Worm (Caenorhabditis elegans): ENCODE data around the gene F09C8.2.

Gene F09C8.2

ce11 chrX:16160924-16161323 lies 14.1 kb upstream of the F09C8.2 start:
- TF ChIP-seq ztf-11 (tag; optimal IDR thresholded peaks at IDR 0.05), result no peak

ce11 chrX:16159359-16159758 lies 12.5 kb upstream of the F09C8.2 start:
- TF ChIP-seq efl-1 (optimal IDR thresholded peaks at IDR 0.05), result no peak
- peak in 1 of 2 experiments; percentile 62 for TF ChIP-seq efl-1 (GFP tag; optimal IDR thresholded peaks at IDR 0.05 in 1 of 2)
- no peak for TF ChIP-seq vab-15 (tag; optimal IDR thresholded peaks at IDR 0.05)
- peak; percentile 22 for TF ChIP-seq nhr-71 (tag; optimal IDR thresholded peaks at IDR 0.05)
- TF ChIP-seq lin-14 (GFP tag; optimal IDR thresholded peaks at IDR 0.05), result peak; percentile 24
- peak; percentile 0 for TF ChIP-seq elt-2 (tag; optimal IDR thresholded peaks at IDR 0.05)
- TF ChIP-seq zip-4 (GFP tag; optimal IDR thresholded peaks at IDR 0.05), result no peak
- TF ChIP-seq dsc-1 (tag; optimal IDR thresholded peaks at IDR 0.05), result peak; percentile 65
- TF ChIP-seq skn-1 (tag; optimal IDR thresholded peaks at IDR 0.05), result peak; percentile 92
- TF ChIP-seq grh-1 (GFP tag; IDR thresholded peaks at IDR 0.05), result no peak
- no peak for TF ChIP-seq fkh-10 (GFP tag; optimal IDR thresholded peaks at IDR 0.05)
- TF ChIP-seq unc-130 (tag; optimal IDR thresholded peaks at IDR 0.05), result no peak
- TF ChIP-seq nhr-20 (tag; optimal IDR thresholded peaks at IDR 0.05), result peak; percentile 3
- no peak for TF ChIP-seq pag-3 (tag; optimal IDR thresholded peaks at IDR 0.05; ENCODE audit: borderline replicate concordance, insufficient read depth)
- no peak for TF ChIP-seq nhr-237 (tag; optimal IDR thresholded peaks at IDR 0.05)
- TF ChIP-seq mab-9 (GFP tag; IDR thresholded peaks at IDR 0.05), result no peak

- no peak for TF ChIP-seq nhr-237 (tag; optimal IDR thresholded peaks at IDR 0.05)
- TF ChIP-seq tbx-2 (tag; optimal IDR thresholded peaks at IDR 0.05), result no peak
- no peak for TF ChIP-seq pag-3 (tag; optimal IDR thresholded peaks at IDR 0.05; ENCODE audit: borderline replicate concordance, insufficient read depth)
- TF ChIP-seq C04F5.9 (tag; optimal IDR thresholded peaks at IDR 0.05), result no peak
- TF ChIP-seq skn-1 (tag; optimal IDR thresholded peaks at IDR 0.05), result no peak
- no peak for TF ChIP-seq zip-4 (GFP tag; optimal IDR thresholded peaks at IDR 0.05)
- TF ChIP-seq aly-2 (tag; optimal IDR thresholded peaks at IDR 0.05), result no peak
- TF ChIP-seq hpl-2 (GFP tag; optimal IDR thresholded peaks at IDR 0.05), result no peak
- no peak for TF ChIP-seq mab-9 (GFP tag; IDR thresholded peaks at IDR 0.05)
- TF ChIP-seq ets-5 (GFP tag; IDR thresholded peaks at IDR 0.05), result no peak
- no peak for TF ChIP-seq grh-1 (GFP tag; IDR thresholded peaks at IDR 0.05)
- TF ChIP-seq mef-2 (tag; optimal IDR thresholded peaks at IDR 0.05), result no peak
- TF ChIP-seq pax-3 (tag; optimal IDR thresholded peaks at IDR 0.05), result no peak
- TF ChIP-seq unc-30 (tag; optimal IDR thresholded peaks at IDR 0.05), result no peak
- TF ChIP-seq vab-15 (tag; optimal IDR thresholded peaks at IDR 0.05), result no peak
- no peak for TF ChIP-seq irx-1 (tag; optimal IDR thresholded peaks at IDR 0.05)
- no peak for TF ChIP-seq ama-1 (optimal IDR thresholded peaks at IDR 0.05)
- no peak for TF ChIP-seq lin-14 (GFP tag; optimal IDR thresholded peaks at IDR 0.05)
- TF ChIP-seq nhr-76 (tag; optimal IDR thresholded peaks at IDR 0.05), result no peak
- no peak for TF ChIP-seq alr-1 (tag; optimal IDR thresholded peaks at IDR 0.05; ENCODE audit: borderline replicate concordance)
Observed at ce11 chrX:16157499-16157898, 10.7 kb upstream of the F09C8.2 start.

- TF ChIP-seq isw-1 (GFP tag; IDR thresholded peaks at IDR 0.05) (no peak), hpl-2 (GFP tag; optimal IDR thresholded peaks at IDR 0.05) (no peak), rnt-1 (tag; optimal IDR thresholded peaks at IDR 0.05) (peak; percentile 27), pqm-1 (tag; optimal IDR thresholded peaks at IDR 0.05) (no peak), C16A3.4 (tag; optimal IDR thresholded peaks at IDR 0.05) (peak; percentile 19), ceh-88 (GFP tag; IDR thresholded peaks at IDR 0.05) (no peak), tlp-1 (tag; optimal IDR thresholded peaks at IDR 0.05) (no peak), xbp-1 (tag; optimal IDR thresholded peaks at IDR 0.05) (no peak), fkh-4 (tag; optimal IDR thresholded peaks at IDR 0.05; ENCODE audit: borderline replicate concordance) (no peak), sptf-1 (tag; optimal IDR thresholded peaks at IDR 0.05) (no peak), C04F5.9 (tag; optimal IDR thresholded peaks at IDR 0.05) (no peak), egl-27 (tag; optimal IDR thresholded peaks at IDR 0.05) (no peak), ets-5 (GFP tag; IDR thresholded peaks at IDR 0.05) (no peak), jun-1 (tag; optimal IDR thresholded peaks at IDR 0.05) (no peak), lin-14 (GFP tag; optimal IDR thresholded peaks at IDR 0.05) (peak; percentile 80), nhr-71 (tag; optimal IDR thresholded peaks at IDR 0.05) (peak; percentile 35), ama-1 (optimal IDR thresholded peaks at IDR 0.05) (no peak), lsy-2 (tag; optimal IDR thresholded peaks at IDR 0.05) (peak in 1 of 2 experiments; percentile 10), zag-1 (tag; optimal IDR thresholded peaks at IDR 0.05) (no peak), pag-3 (tag; optimal IDR thresholded peaks at IDR 0.05; ENCODE audit: borderline replicate concordance, insufficient read depth) (peak; percentile 44), nhr-19 (GFP tag; conservative IDR thresholded peaks at IDR 0.05) (0 out of 2 replicates have a peak, but pooled peaks have one; percentile 2), nhr-237 (tag; optimal IDR thresholded peaks at IDR 0.05) (no peak), alr-1 (tag; optimal IDR thresholded peaks at IDR 0.05; ENCODE audit: borderline replicate concordance) (no peak), efl-1 (optimal IDR thresholded peaks at IDR 0.05) (no peak), efl-1 (GFP tag; optimal IDR thresholded peaks at IDR 0.05 in 1 of 2) (no peak), nhr-28 (tag; optimal IDR thresholded peaks at IDR 0.05) (no peak), ceh-82 (tag; optimal IDR thresholded peaks at IDR 0.05) (peak in 1 of 3 experiments; percentile 45), ceh-8 (GFP tag; optimal IDR thresholded peaks at IDR 0.05) (no peak)
Observed at ce11 chrX:16156891-16157290, 10.1 kb upstream of the F09C8.2 start.

All from whole organism, L1 larva.